Worm (Caenorhabditis elegans) whole organism, L3 larva: ENCODE measurements around the gene F10A3.17.

ENCODE experiments used
- aly-2 ChIP-seq: fragments of 150-350 bp; optimal IDR thresholded peaks from 2 replicates; lab custom pipeline; 2014; ENCODE audit warnings: missing biosample characterization, missing genetic modification characterization
- ama-1 ChIP-seq: fragments of 150-350 bp; optimal IDR thresholded peaks from 2 replicates; lab custom pipeline; 2018
- egl-27 ChIP-seq: sonication (generic microtip); optimal IDR thresholded peaks from 4 replicates; lab custom pipeline; 2017; ENCODE audit warnings: missing biosample characterization, missing genetic modification reagents, missing genetic modification characterization
- elt-3 ChIP-seq, 3 experiments: fragments of 150-350 bp in 1 of 3; sonication (generic microtip) in 2 of 3; optimal IDR thresholded peaks; 2 replicates in 2 of 3; 4 replicates in 1 of 3; lab custom pipeline; 2014 to 2017; ENCODE audit warnings: missing biosample characterization in 3 of 3, missing genetic modification characterization in 3 of 3
- fos-1 ChIP-seq: fragments of 150-350 bp; optimal IDR thresholded peaks from 2 replicates; lab custom pipeline; 2014; ENCODE audit warnings: missing biosample characterization, missing genetic modification characterization
- lsy-12 ChIP-seq: sonication (generic microtip); optimal IDR thresholded peaks from 2 replicates; lab custom pipeline; 2016; ENCODE audit warnings: mild to moderate bottlenecking, missing genetic modification characterization, missing compliant biosample characterization
- nhr-11 ChIP-seq: fragments of 150-350 bp; optimal IDR thresholded peaks from 2 replicates; lab custom pipeline; 2014; ENCODE audit warnings: missing biosample characterization, missing genetic modification characterization
- nhr-237 ChIP-seq: fragments of 150-350 bp; optimal IDR thresholded peaks from 2 replicates; lab custom pipeline; 2014; ENCODE audit warnings: missing biosample characterization, missing genetic modification characterization
- ztf-4 ChIP-seq: fragments of 150-350 bp; optimal IDR thresholded peaks from 2 replicates; lab custom pipeline; 2014; ENCODE audit warnings: missing biosample characterization, missing genetic modification characterization

ce11 chrV:16118601-16119000 lies 40.9 kb downstream of the F10A3.17 start, which contains the start of gene str-103:
- TF ChIP-seq ama-1 (lab: Kevin White, UChicago) (no peak), elt-3 (tag; optimal IDR thresholded peaks at IDR 0.05; lab: Kevin White, UChicago) (no peak), fos-1 (tag; lab: Kevin White, UChicago) (no peak), aly-2 (tag; lab: Kevin White, UChicago) (no peak), ztf-4 (tag; lab: Kevin White, UChicago) (no peak), lsy-12 (tag; lab: Kevin White, UChicago) (no peak), nhr-11 (tag; lab: Kevin White, UChicago) (no peak), egl-27 (no peak), nhr-237 (tag; lab: Kevin White, UChicago) (no peak)
